Worm (Caenorhabditis elegans) whole organism, L4 larva: ENCODE measurements around the gene F22E12.1.

Source experiments
- T20F7.1 ChIP-seq: fragments of 200-800 bp; sonication (Bioruptor generic); optimal IDR thresholded peaks from 2 replicates; lab custom pipeline; 2018; ENCODE audit warnings: mild to moderate bottlenecking, missing genetic modification characterization, missing compliant biosample characterization
- T26A8.4 ChIP-seq: fragments of 200-800 bp; sonication (Bioruptor generic); IDR thresholded peaks from 2 replicates; pipeline ENCODE4 v1.3.6; 2022; ENCODE audit warnings: missing genetic modification characterization, missing compliant biosample characterization
- Y48G9A.11 ChIP-seq: fragments of 200-800 bp; sonication (Bioruptor generic); IDR thresholded peaks from 2 replicates; pipeline ENCODE4 v1.3.6; 2022; ENCODE audit warnings: missing genetic modification reagents, missing genetic modification characterization, missing compliant biosample characterization
- ZK337.2 ChIP-seq: fragments of 200-800 bp; sonication (Bioruptor generic); IDR thresholded peaks from 2 replicates; pipeline ENCODE4 v1.3.6; 2022; ENCODE audit warnings: missing genetic modification reagents, missing genetic modification characterization, missing compliant biosample characterization
- aha-1 ChIP-seq: fragments of 150-350 bp; peaks from one replicate; lab custom pipeline; 2014; ENCODE audit warnings: missing biosample characterization, missing genetic modification characterization
- aly-2 ChIP-seq: sonication (generic microtip); optimal IDR thresholded peaks from 2 replicates; lab custom pipeline; 2018; ENCODE audit warnings: missing biosample characterization, missing genetic modification characterization
- ama-1 ChIP-seq: fragments of 150-350 bp; optimal IDR thresholded peaks from 2 replicates; lab custom pipeline; 2014; ENCODE audit warnings: inconsistent platforms, mixed read lengths
- arid-1 ChIP-seq: fragments of 200-800 bp; sonication (Bioruptor generic); conservative IDR thresholded peaks from 2 replicates; pipeline ENCODE4 v1.3.6; 2022; ENCODE audit warnings: missing genetic modification reagents, missing genetic modification characterization, missing compliant biosample characterization
- ceh-28 ChIP-seq: fragments of 150-350 bp; optimal IDR thresholded peaks from 2 replicates; lab custom pipeline; 2014; ENCODE audit warnings: missing biosample characterization, missing genetic modification reagents, missing genetic modification characterization
- ceh-62 ChIP-seq: sonication (generic microtip); optimal IDR thresholded peaks from 2 replicates; lab custom pipeline; 2017; ENCODE audit warnings: missing biosample characterization, missing genetic modification characterization
- cey-2 ChIP-seq: sonication (generic microtip); optimal IDR thresholded peaks from 3 replicates; lab custom pipeline; 2017; ENCODE audit warnings: missing genetic modification characterization, mild to moderate bottlenecking, missing compliant biosample characterization, antibody characterized with exemption, borderline replicate concordance; ENCODE audit not compliant: insufficient read depth
- daf-16 ChIP-seq, 3 experiments: sonication (generic microtip); optimal IDR thresholded peaks; 2 replicates each; lab custom pipeline; 2016 to 2017; ENCODE audit warnings: missing genetic modification characterization in 3 of 3, missing genetic modification reagents in 3 of 3, mild to moderate bottlenecking in 2 of 3, missing compliant biosample characterization in 2 of 3, missing biosample characterization in 1 of 3, moderate library complexity in 1 of 3
- dmd-6 ChIP-seq: fragments of 200-800 bp; sonication (Bioruptor generic); IDR thresholded peaks from 2 replicates; pipeline ENCODE4 v1.3.6; 2022; ENCODE audit warnings: missing genetic modification reagents, missing genetic modification characterization, missing compliant biosample characterization
- dpl-1 ChIP-seq: fragments of 150-350 bp; optimal IDR thresholded peaks from 2 replicates; lab custom pipeline; 2014; ENCODE audit warnings: missing biosample characterization, missing genetic modification reagents, missing genetic modification characterization
- fkh-10 ChIP-seq: fragments of 150-350 bp; optimal IDR thresholded peaks from 2 replicates; lab custom pipeline; 2014; ENCODE audit warnings: missing biosample characterization, missing genetic modification reagents, missing genetic modification characterization
- gei-8 ChIP-seq: fragments of 200-800 bp; sonication (Bioruptor generic); optimal IDR thresholded peaks from 2 replicates; lab custom pipeline; 2018; ENCODE audit warnings: mild to moderate bottlenecking, missing genetic modification characterization, missing compliant biosample characterization
- hif-1 ChIP-seq, 2 experiments: sonication (generic microtip); optimal IDR thresholded peaks; 2 replicates each; lab custom pipeline; 2016 to 2017; ENCODE audit warnings: missing compliant biosample characterization in 2 of 2, missing genetic modification characterization in 2 of 2, missing genetic modification reagents in 2 of 2, missing genotype in 2 of 2, mild to moderate bottlenecking in 1 of 2
- hlh-30 ChIP-seq: sonication (generic microtip); optimal IDR thresholded peaks from 2 replicates; lab custom pipeline; 2017; ENCODE audit warnings: antibody characterized with exemption, mild to moderate bottlenecking, missing genetic modification characterization, missing compliant biosample characterization; ENCODE audit not compliant: insufficient read depth
- lim-7 ChIP-seq: fragments of 200-800 bp; sonication (Bioruptor generic); IDR thresholded peaks from 2 replicates; pipeline ENCODE4 v1.3.6; 2022; ENCODE audit warnings: missing genetic modification characterization, missing compliant biosample characterization
- lir-3 ChIP-seq: sonication (generic microtip); optimal IDR thresholded peaks from 2 replicates; lab custom pipeline; 2016; ENCODE audit warnings: mild to moderate bottlenecking, missing genetic modification characterization, missing compliant biosample characterization
- lsy-2 ChIP-seq, 2 experiments: fragments of 150-350 bp in 1 of 2; sonication (generic microtip) in 1 of 2; optimal IDR thresholded peaks; 2 replicates each; lab custom pipeline; 2014 to 2017; ENCODE audit warnings: missing biosample characterization in 2 of 2, missing genetic modification characterization in 2 of 2
- madf-5 ChIP-seq, 2 experiments: fragments of 200-800 bp; sonication (Bioruptor generic); IDR thresholded peaks; 2 replicates each; pipeline ENCODE4 v1.3.6; 2022; ENCODE audit warnings: missing compliant biosample characterization in 2 of 2, missing genetic modification characterization in 2 of 2
- mes-2 ChIP-seq: sonication (generic microtip); optimal IDR thresholded peaks from 2 replicates; lab custom pipeline; 2016; ENCODE audit warnings: missing genotype, mild to moderate bottlenecking, missing genetic modification characterization, missing compliant biosample characterization; ENCODE audit not compliant: poor library complexity, severe bottlenecking
- nhr-111 ChIP-seq: fragments of 200-800 bp; sonication (Bioruptor generic); optimal IDR thresholded peaks from 2 replicates; lab custom pipeline; 2018; ENCODE audit warnings: mild to moderate bottlenecking, missing genetic modification characterization, missing compliant biosample characterization
- nhr-28 ChIP-seq: fragments of 150-350 bp; optimal IDR thresholded peaks from 2 replicates; lab custom pipeline; 2014; ENCODE audit warnings: missing biosample characterization, missing genetic modification characterization
- nhr-6 ChIP-seq: fragments of 150-350 bp; optimal IDR thresholded peaks from 2 replicates; lab custom pipeline; 2014; ENCODE audit warnings: missing biosample characterization, missing genetic modification characterization
- php-3 ChIP-seq: fragments of 200-800 bp; sonication (Bioruptor generic); IDR thresholded peaks from 2 replicates; pipeline ENCODE4 v1.3.6; 2022; ENCODE audit warnings: missing genetic modification reagents, missing genetic modification characterization, missing compliant biosample characterization
- rbr-2 ChIP-seq: sonication (generic microtip); optimal IDR thresholded peaks from 2 replicates; lab custom pipeline; 2016; ENCODE audit warnings: missing genotype, missing genetic modification characterization, missing compliant biosample characterization
- sdz-12 ChIP-seq: fragments of 200-800 bp; sonication (Bioruptor generic); optimal IDR thresholded peaks from 2 replicates; lab custom pipeline; 2018; ENCODE audit warnings: mild to moderate bottlenecking, missing genetic modification characterization, missing compliant biosample characterization
- spr-3 ChIP-seq: fragments of 200-800 bp; sonication (Bioruptor generic); optimal IDR thresholded peaks from 2 replicates; lab custom pipeline; 2018; ENCODE audit warnings: mild to moderate bottlenecking, missing genetic modification characterization, missing compliant biosample characterization
- tag-97 ChIP-seq: fragments of 200-800 bp; sonication (Bioruptor generic); IDR thresholded peaks from 2 replicates; pipeline ENCODE4 v1.3.6; 2022; ENCODE audit warnings: missing genetic modification characterization, missing compliant biosample characterization
- unc-130 ChIP-seq: sonication (generic microtip); optimal IDR thresholded peaks from 2 replicates; lab custom pipeline; 2016; ENCODE audit warnings: missing genetic modification reagents, missing genetic modification characterization, missing compliant biosample characterization
- unc-62 ChIP-seq, 3 experiments: fragments of 150-350 bp in 1 of 3; sonication (generic microtip); optimal IDR thresholded peaks in 2 of 3; peaks in 1 of 3; 1 replicate in 1 of 3; 2 replicates in 2 of 3; lab custom pipeline; 2014 to 2017; ENCODE audit warnings: missing biosample characterization in 3 of 3, missing genetic modification characterization in 3 of 3, missing genetic modification reagents in 3 of 3, missing genotype in 1 of 3
- zfp-2 ChIP-seq: sonication (generic microtip); optimal IDR thresholded peaks from 2 replicates; lab custom pipeline; 2016; ENCODE audit warnings: mild to moderate bottlenecking, missing genetic modification characterization, missing compliant biosample characterization
- zip-11 ChIP-seq: fragments of 200-800 bp; sonication (Bioruptor generic); IDR thresholded peaks from 2 replicates; pipeline ENCODE4 v1.3.6; 2022; ENCODE audit warnings: missing genetic modification characterization, missing compliant biosample characterization
- zip-2 ChIP-seq: fragments of 150-350 bp; optimal IDR thresholded peaks from 2 replicates; lab custom pipeline; 2014; ENCODE audit warnings: missing biosample characterization, missing genetic modification characterization

F22E12.1 gene

ce11 chrV:10468190-10468589 is 11.0 kb upstream of the F22E12.1 start, which contains the start of gene egl-9 (continued):
- TF ChIP-seq nhr-6: no peak
- no peak for TF ChIP-seq cey-2 (tag; lab: Kevin White, UChicago)
- TF ChIP-seq T20F7.1 (GFP tag; lab: Kevin White, UChicago): no peak
- no peak for TF ChIP-seq zip-2 (tag; lab: Kevin White, UChicago)
- no peak for TF ChIP-seq zfp-2 (tag; lab: Kevin White, UChicago)
- TF ChIP-seq dpl-1 (GFP tag; lab: Kevin White, UChicago): no peak
- peak; percentile 64 for TF ChIP-seq nhr-28 (tag; lab: Kevin White, UChicago)
- TF ChIP-seq zip-11 (GFP tag; lab: Robert Waterston, UW): no peak
- TF ChIP-seq Y48G9A.11: no peak
- TF ChIP-seq ceh-62 (tag; lab: Kevin White, UChicago): no peak
- TF ChIP-seq ZK337.2 (GFP tag; lab: Robert Waterston, UW): no peak
- TF ChIP-seq ceh-28 (tag; lab: Kevin White, UChicago): no peak
- TF ChIP-seq daf-16 (GFP tag; optimal IDR thresholded peaks at IDR 0.05; lab: Kevin White, UChicago): no peak
- peak; percentile 65 for TF ChIP-seq daf-16 (tag; optimal IDR thresholded peaks at IDR 0.05; lab: Kevin White, UChicago)
- no peak for TF ChIP-seq gei-8 (GFP tag; lab: Kevin White, UChicago)
- TF ChIP-seq lim-7 (GFP tag; lab: Robert Waterston, UW): no peak
- TF ChIP-seq arid-1 (GFP tag; lab: Robert Waterston, UW): no peak
- TF ChIP-seq unc-130 (GFP tag; lab: Kevin White, UChicago): no peak
- no peak for TF ChIP-seq rbr-2 (tag; lab: Kevin White, UChicago)
- no peak for TF ChIP-seq spr-3 (GFP tag; lab: Kevin White, UChicago)
- TF ChIP-seq madf-5 (GFP tag; IDR thresholded peaks at IDR 0.05; lab: Robert Waterston, UW): no peak
- TF ChIP-seq php-3: no peak
- peak; percentile 91 for TF ChIP-seq dmd-6 (GFP tag; lab: Robert Waterston, UW)
- no peak for TF ChIP-seq sdz-12 (GFP tag; lab: Kevin White, UChicago)
- no peak for TF ChIP-seq lir-3 (tag; lab: Kevin White, UChicago)
- peak in 1 of 2 experiments; percentile 57 for TF ChIP-seq lsy-2 (tag; optimal IDR thresholded peaks at IDR 0.05; lab: Kevin White, UChicago)
- no peak for TF ChIP-seq nhr-111 (GFP tag; lab: Kevin White, UChicago)
- peak; percentile 51; the same call in 1 of the 2 replicates for TF ChIP-seq T26A8.4 (GFP tag; lab: Robert Waterston, UW)
- no peak for TF ChIP-seq aly-2 (tag; lab: Kevin White, UChicago)

ce11 chrV:10467659-10468058 is 10.5 kb upstream of the F22E12.1 start:
- peak in 1 of 2 experiments; percentile 90 for TF ChIP-seq unc-62 (GFP tag; optimal IDR thresholded peaks at IDR 0.05 in 1 of 2; lab: Kevin White, UChicago)
- no peak for TF ChIP-seq unc-62 (tag; optimal IDR thresholded peaks at IDR 0.05; lab: Kevin White, UChicago)
- no peak for TF ChIP-seq fkh-10 (GFP tag; lab: Kevin White, UChicago)
- TF ChIP-seq aha-1: peak; percentile 13
- TF ChIP-seq hif-1 (tag; optimal IDR thresholded peaks at IDR 0.05; lab: Kevin White, UChicago): no peak
- TF ChIP-seq tag-97 (GFP tag; lab: Robert Waterston, UW): no peak

ce11 chrV:10467104-10467503 is 10.0 kb upstream of the F22E12.1 start:
- TF ChIP-seq hlh-30 (tag; lab: Kevin White, UChicago) (peak; percentile 71), ama-1 (lab: Kevin White, UChicago) (peak; percentile 58), lir-3 (tag; lab: Kevin White, UChicago) (no peak), daf-16 (GFP tag; optimal IDR thresholded peaks at IDR 0.05; lab: Kevin White, UChicago) (no peak), daf-16 (tag; optimal IDR thresholded peaks at IDR 0.05; lab: Kevin White, UChicago) (peak; percentile 15), mes-2 (tag; lab: Kevin White, UChicago) (peak; percentile 2)
- TF ChIP-seq, all 104 proteins: peak for 4
